Worm (Caenorhabditis elegans) whole organism, mixed stage, embryonic: ENCODE results near the gene F36A4.5.

Experiments used
- ces-1 ChIP-seq: fragments of 150-350 bp; optimal IDR thresholded peaks from 2 replicates; lab custom pipeline; 2014; ENCODE audit warnings: missing biosample characterization, missing genetic modification reagents, missing genetic modification characterization
- elt-1 ChIP-seq: sonication (generic microtip); optimal IDR thresholded peaks from 2 replicates; lab custom pipeline; 2017; ENCODE audit warnings: missing genetic modification characterization, mild to moderate bottlenecking, missing compliant biosample characterization, antibody characterized with exemption, moderate library complexity, borderline replicate concordance; ENCODE audit not compliant: insufficient read depth
- lin-13 ChIP-seq: fragments of 150-350 bp; optimal IDR thresholded peaks from 2 replicates; lab custom pipeline; 2014; ENCODE audit warnings: missing biosample characterization, missing genetic modification characterization
- lsy-2 ChIP-seq: fragments of 150-350 bp; optimal IDR thresholded peaks from 2 replicates; lab custom pipeline; 2014; ENCODE audit warnings: missing biosample characterization, missing genetic modification characterization
- mep-1 ChIP-seq: fragments of 150-350 bp; optimal IDR thresholded peaks from 2 replicates; lab custom pipeline; 2017; ENCODE audit warnings: missing biosample characterization, missing genetic modification reagents, missing genetic modification characterization, inconsistent platforms
- nhr-237 ChIP-seq: fragments of 150-350 bp; optimal IDR thresholded peaks from 2 replicates; lab custom pipeline; 2014; ENCODE audit warnings: missing biosample characterization, missing genetic modification characterization
- pha-4 ChIP-seq: fragments of 150-350 bp; optimal IDR thresholded peaks from 2 replicates; lab custom pipeline; 2018; ENCODE audit warnings: missing biosample characterization, missing genetic modification reagents, missing genetic modification characterization
- sptf-1 ChIP-seq: sonication (generic microtip); optimal IDR thresholded peaks from 2 replicates; lab custom pipeline; 2017; ENCODE audit warnings: mild to moderate bottlenecking, missing genetic modification characterization, moderate library complexity, missing compliant biosample characterization
- unc-120 ChIP-seq: sonication (generic microtip); optimal IDR thresholded peaks from 2 replicates; lab custom pipeline; 2017; ENCODE audit warnings: missing genetic modification characterization, missing compliant biosample characterization; ENCODE audit not compliant: poor library complexity, severe bottlenecking
- unc-62 ChIP-seq: fragments of 150-350 bp; optimal IDR thresholded peaks from 2 replicates; lab custom pipeline; 2014; ENCODE audit warnings: missing biosample characterization, missing genetic modification reagents, missing genetic modification characterization
- zip-8 ChIP-seq: fragments of 150-350 bp; optimal IDR thresholded peaks from 2 replicates; lab custom pipeline; 2014; ENCODE audit warnings: missing biosample characterization, missing genetic modification characterization
- ztf-11 ChIP-seq: fragments of 150-350 bp; optimal IDR thresholded peaks from 2 replicates; lab custom pipeline; 2014; ENCODE audit warnings: missing biosample characterization, missing genetic modification characterization

DNA sequence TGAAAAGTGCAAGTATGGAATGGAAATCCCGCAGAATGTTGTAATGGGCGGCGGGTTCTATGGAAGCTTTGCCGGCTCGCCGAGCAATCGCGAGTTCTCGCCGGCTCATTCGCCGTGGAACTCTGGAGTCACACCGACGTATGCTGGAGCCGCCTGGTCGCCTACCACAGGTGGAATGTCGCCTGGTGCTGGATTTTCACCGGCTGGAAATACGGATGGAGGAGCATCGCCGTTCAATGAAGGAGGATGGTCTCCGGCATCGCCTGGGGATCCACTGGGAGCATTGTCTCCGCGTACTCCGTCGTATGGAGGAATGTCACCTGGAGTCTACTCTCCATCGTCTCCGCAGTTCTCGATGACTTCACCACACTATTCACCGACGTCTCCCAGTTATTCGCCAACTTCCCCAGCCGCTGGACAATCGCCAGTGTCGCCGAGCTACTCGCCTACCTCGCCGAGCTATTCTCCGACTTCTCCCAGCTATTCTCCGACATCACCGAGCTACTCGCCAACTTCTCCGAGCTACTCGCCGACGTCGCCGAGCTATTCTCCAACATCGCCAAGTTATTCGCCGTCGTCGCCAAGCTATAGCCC is 10.2 kb upstream of the F36A4.5 start:
- TF ChIP-seq zip-8 (tag; lab: Kevin White, UChicago): no peak
- TF ChIP-seq pha-4 (tag; lab: Kevin White, UChicago): no peak
- TF ChIP-seq lsy-2 (tag; lab: Kevin White, UChicago): no peak
- TF ChIP-seq elt-1 (tag; lab: Kevin White, UChicago): no peak
- TF ChIP-seq ces-1 (GFP tag; lab: Kevin White, UChicago): no peak
- no peak for TF ChIP-seq sptf-1 (tag; lab: Kevin White, UChicago)
- no peak for TF ChIP-seq ztf-11
- no peak for TF ChIP-seq unc-120 (tag; lab: Kevin White, UChicago)
- TF ChIP-seq nhr-237: no peak
- TF ChIP-seq mep-1 (tag; lab: Kevin White, UChicago): no peak
- TF ChIP-seq lin-13: no peak
- TF ChIP-seq unc-62 (GFP tag; lab: Kevin White, UChicago): no peak
